Worm (Caenorhabditis elegans): Measurements from ENCODE around the gene tric-1B.2.

DNA sequence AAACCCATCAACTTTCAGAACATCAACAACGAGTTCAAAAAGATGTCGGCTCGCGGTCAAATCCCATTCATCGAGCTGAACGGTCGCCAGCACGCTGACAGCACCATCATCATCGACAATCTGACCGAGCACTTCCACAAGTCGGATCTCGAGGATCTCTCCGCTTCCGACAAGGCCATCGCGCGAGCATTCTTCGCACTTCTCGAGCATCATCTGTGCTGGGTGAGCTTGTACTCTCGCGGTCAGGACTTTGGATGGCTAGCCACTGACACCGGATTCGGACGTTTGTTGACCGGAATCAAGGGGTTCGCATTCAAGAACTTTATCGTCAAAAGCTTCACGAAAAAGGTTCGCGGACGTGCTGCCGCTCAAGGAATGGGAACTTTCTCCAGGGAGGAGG lies 14.3 kb downstream of the tric-1B.2 start:
- no peak for TF ChIP-seq klf-2 (GFP tag; conservative IDR thresholded peaks at IDR 0.05)
- TF ChIP-seq ztf-23 (GFP tag; IDR thresholded peaks at IDR 0.05), result no peak
- no peak for TF ChIP-seq ref-1 (GFP tag; conservative IDR thresholded peaks at IDR 0.05)
- TF ChIP-seq cog-1 (tag; optimal IDR thresholded peaks at IDR 0.05), result no peak
- no peak for TF ChIP-seq flt-1 (GFP tag; IDR thresholded peaks at IDR 0.05)
- no peak for TF ChIP-seq med-1 (GFP tag; optimal IDR thresholded peaks at IDR 0.05; ENCODE audit: insufficient read depth)
- no peak for TF ChIP-seq T22C8.4 (GFP tag; IDR thresholded peaks at IDR 0.05)
- TF ChIP-seq tab-1 (GFP tag; IDR thresholded peaks at IDR 0.05), result no peak
- TF ChIP-seq ztf-29 (GFP tag; IDR thresholded peaks at IDR 0.05), result no peak
